Fruit fly (Drosophila melanogaster) whole organism, embryonic: ENCODE results near the gene CG13085.

Experiments used
- Bteb2 ChIP-seq: fragments of 200-800 bp; sonication (Bioruptor generic); optimal IDR thresholded peaks from 2 replicates; lab custom pipeline; 2016; ENCODE audit warnings: missing biosample characterization, missing genetic modification characterization
- CG10543 ChIP-seq: fragments of 200-800 bp; sonication (Bioruptor generic); optimal IDR thresholded peaks from 3 replicates; lab custom pipeline; 2017; ENCODE audit warnings: missing biosample characterization, mild to moderate bottlenecking, missing genetic modification characterization, moderate library complexity
- CG13894 ChIP-seq: fragments of 200-800 bp; sonication (Bioruptor generic); optimal IDR thresholded peaks from 3 replicates; lab custom pipeline; 2018; ENCODE audit warnings: missing biosample characterization, mild to moderate bottlenecking, missing genetic modification characterization, moderate library complexity
- CG2116 ChIP-seq: fragments of 200-800 bp; sonication (Bioruptor generic); optimal IDR thresholded peaks from 3 replicates; lab custom pipeline; 2018; ENCODE audit warnings: missing biosample characterization, mild to moderate bottlenecking, missing genetic modification characterization
- CG2120 ChIP-seq: fragments of 200-800 bp; sonication (Bioruptor generic); optimal IDR thresholded peaks from 3 replicates; lab custom pipeline; 2016; ENCODE audit warnings: missing biosample characterization, missing genetic modification characterization
- CG30020 ChIP-seq: fragments of 200-800 bp; optimal IDR thresholded peaks from 2 replicates; lab custom pipeline; 2019; ENCODE audit warnings: missing biosample characterization, mild to moderate bottlenecking, missing genetic modification characterization, moderate library complexity
- CG31388 ChIP-seq: fragments of 200-800 bp; sonication (Bioruptor generic); optimal IDR thresholded peaks from 2 replicates; lab custom pipeline; 2016; ENCODE audit warnings: missing biosample characterization, missing genetic modification characterization
- CG6683 ChIP-seq: fragments of 200-800 bp; sonication (Bioruptor generic); optimal IDR thresholded peaks from 2 replicates; lab custom pipeline; 2017; ENCODE audit warnings: missing biosample characterization, mild to moderate bottlenecking, missing genetic modification characterization, missing genetic modification reagents
- CG6791 ChIP-seq: fragments of 200-800 bp; sonication (Bioruptor generic); IDR thresholded peaks from 3 replicates; pipeline ENCODE4 v1.3.6; 2022; ENCODE audit warnings: missing biosample characterization, missing genetic modification characterization; ENCODE audit not compliant: partially characterized antibody
- CG6854 ChIP-seq: fragments of 200-800 bp; sonication (Bioruptor generic); optimal IDR thresholded peaks from 3 replicates; lab custom pipeline; 2017; ENCODE audit warnings: missing biosample characterization, mild to moderate bottlenecking, missing genetic modification characterization
- CG8359 ChIP-seq: fragments of 200-800 bp; sonication (Bioruptor generic); optimal IDR thresholded peaks from 2 replicates; lab custom pipeline; 2017; ENCODE audit warnings: missing biosample characterization, mild to moderate bottlenecking, missing genetic modification characterization, borderline replicate concordance
- CG8765 ChIP-seq: fragments of 200-800 bp; sonication (Bioruptor generic); IDR thresholded peaks from 2 replicates; pipeline ENCODE4 v1.3.6; 2022; ENCODE audit warnings: missing biosample characterization, missing genetic modification characterization
- CG9609 ChIP-seq: fragments of 200-800 bp; sonication (Bioruptor generic); optimal IDR thresholded peaks from 3 replicates; lab custom pipeline; 2016; ENCODE audit warnings: missing biosample characterization, missing genetic modification characterization
- CHES-1-like ChIP-seq: fragments of 200-800 bp; sonication (Bioruptor generic); optimal IDR thresholded peaks from 2 replicates; lab custom pipeline; 2016; ENCODE audit warnings: missing biosample characterization, missing genetic modification characterization
- Drgx ChIP-seq: fragments of 200-800 bp; sonication (Bioruptor generic); IDR thresholded peaks from 2 replicates; pipeline ENCODE4 v1.3.6; 2022; ENCODE audit warnings: missing biosample characterization, missing genetic modification characterization
- E2f1 ChIP-seq: fragments of 200-800 bp; sonication (Bioruptor generic); IDR thresholded peaks from 2 replicates; pipeline ENCODE4 v1.3.6; 2022; ENCODE audit warnings: missing biosample characterization, missing genetic modification characterization
- Fer1 ChIP-seq: fragments of 200-800 bp; sonication (Bioruptor generic); optimal IDR thresholded peaks from 2 replicates; lab custom pipeline; 2017; ENCODE audit warnings: missing biosample characterization, mild to moderate bottlenecking, missing genetic modification characterization
- Gsc ChIP-seq: fragments of 200-800 bp; sonication (Bioruptor generic); IDR thresholded peaks from 2 replicates; pipeline ENCODE4 v1.3.6; 2022; ENCODE audit warnings: missing biosample characterization, missing genetic modification characterization
- H2.0 ChIP-seq: fragments of 200-800 bp; sonication (Bioruptor generic); IDR thresholded peaks from 2 replicates; pipeline ENCODE4 v1.3.6; 2022; ENCODE audit warnings: missing biosample characterization, missing genetic modification characterization
- Hmx ChIP-seq: fragments of 200-800 bp; sonication (Bioruptor generic); optimal IDR thresholded peaks from 2 replicates; lab custom pipeline; 2016; ENCODE audit warnings: missing biosample characterization, missing genetic modification characterization
- Hr3 ChIP-seq: fragments of 200-800 bp; sonication (Bioruptor generic); optimal IDR thresholded peaks from 3 replicates; lab custom pipeline; 2016; ENCODE audit warnings: missing biosample characterization, missing genetic modification characterization
- Hr78 ChIP-seq, 2 experiments: fragments of 200-800 bp in 1 of 2; fragments of >200 bp in 1 of 2; sonication (Bioruptor generic) in 1 of 2; optimal IDR thresholded peaks; 2 replicates each; lab custom pipeline; 2017 to 2019; ENCODE audit warnings: missing biosample characterization in 2 of 2, missing genetic modification characterization in 2 of 2, mild to moderate bottlenecking in 1 of 2, moderate library complexity in 1 of 2
- Jarid2 ChIP-seq: fragments of 200-800 bp; sonication (Bioruptor generic); optimal IDR thresholded peaks from 3 replicates; lab custom pipeline; 2017; ENCODE audit warnings: mild to moderate bottlenecking, missing biosample characterization, missing genetic modification reagents, missing genetic modification characterization
- Med ChIP-seq: fragments of 200-800 bp; sonication (Bioruptor generic); peaks from one replicate; lab custom pipeline; 2016; ENCODE audit warnings: missing biosample characterization, missing genetic modification characterization, mild to moderate bottlenecking, inconsistent platforms, moderate library complexity
- Poxn ChIP-seq: fragments of 200-800 bp; sonication (Bioruptor generic); IDR thresholded peaks from 2 replicates; pipeline ENCODE4 v1.3.6; 2022; ENCODE audit warnings: missing biosample characterization, missing genetic modification characterization
- Rfx ChIP-seq: fragments of 200-800 bp; sonication (Bioruptor generic); IDR thresholded peaks from 2 replicates; pipeline ENCODE4 v1.3.6; 2022; ENCODE audit warnings: missing biosample characterization, missing genetic modification characterization
- Sry-β ChIP-seq: fragments of 200-800 bp; sonication (Bioruptor generic); optimal IDR thresholded peaks from 2 replicates; lab custom pipeline; 2018; ENCODE audit warnings: missing biosample characterization, mild to moderate bottlenecking, missing genetic modification characterization, moderate library complexity
- ab ChIP-seq: fragments of 200-800 bp; sonication (Bioruptor generic); optimal IDR thresholded peaks from 2 replicates; lab custom pipeline; 2016; ENCODE audit warnings: missing biosample characterization, missing genetic modification characterization
- ara ChIP-seq: fragments of 200-800 bp; sonication (Bioruptor generic); IDR thresholded peaks from 2 replicates; pipeline ENCODE4 v1.3.6; 2022; ENCODE audit warnings: missing biosample characterization, missing genetic modification characterization
- bigmax ChIP-seq: fragments of 200-800 bp; sonication (Bioruptor generic); optimal IDR thresholded peaks from 2 replicates; lab custom pipeline; 2018; ENCODE audit warnings: missing biosample characterization, mild to moderate bottlenecking, missing genetic modification characterization
- bsh ChIP-seq, 2 experiments: fragments of 200-800 bp; sonication (Bioruptor generic); optimal IDR thresholded peaks; 2 replicates each; lab custom pipeline; 2017 to 2018; ENCODE audit warnings: mild to moderate bottlenecking in 2 of 2, missing biosample characterization in 2 of 2, missing genetic modification characterization in 2 of 2, moderate library complexity in 1 of 2
- cg ChIP-seq: fragments of 200-800 bp; sonication (Bioruptor generic); optimal IDR thresholded peaks from 3 replicates; lab custom pipeline; 2019; ENCODE audit warnings: missing biosample characterization, mild to moderate bottlenecking, missing genetic modification characterization, moderate library complexity
- chn ChIP-seq: fragments of 200-800 bp; sonication (Bioruptor generic); optimal IDR thresholded peaks from 2 replicates; lab custom pipeline; 2016; ENCODE audit warnings: missing biosample characterization, missing genetic modification characterization
- ci ChIP-seq: fragments of 200-800 bp; sonication (Bioruptor generic); IDR thresholded peaks from 3 replicates; pipeline ENCODE4 v1.3.6; 2022; ENCODE audit warnings: missing biosample characterization, missing genetic modification characterization
- dati ChIP-seq: fragments of 200-800 bp; sonication (Bioruptor generic); IDR thresholded peaks from 2 replicates; pipeline ENCODE4 v1.3.6; 2022; ENCODE audit warnings: missing biosample characterization, missing genetic modification characterization
- dmrt99B ChIP-seq: fragments of 200-800 bp; sonication (Bioruptor generic); optimal IDR thresholded peaks from 2 replicates; lab custom pipeline; 2018; ENCODE audit warnings: missing biosample characterization, mild to moderate bottlenecking, missing genetic modification characterization, moderate library complexity
- ems ChIP-seq: fragments of 200-800 bp; sonication (Bioruptor generic); optimal IDR thresholded peaks from 3 replicates; lab custom pipeline; 2016; ENCODE audit warnings: missing biosample characterization, missing genetic modification characterization
- klu ChIP-seq: fragments of 200-800 bp; sonication (Bioruptor generic); IDR thresholded peaks from 2 replicates; pipeline ENCODE4 v1.3.6; 2022; ENCODE audit warnings: missing biosample characterization, missing genetic modification characterization
- lab ChIP-seq: fragments of 200-800 bp; sonication (Bioruptor generic); optimal IDR thresholded peaks from 3 replicates; lab custom pipeline; 2017; ENCODE audit warnings: missing biosample characterization, missing genetic modification characterization, mild to moderate bottlenecking, moderate library complexity, missing genetic modification reagents
- lbe ChIP-seq: fragments of 200-800 bp; sonication (Bioruptor generic); optimal IDR thresholded peaks from 2 replicates; lab custom pipeline; 2016; ENCODE audit warnings: missing biosample characterization, mild to moderate bottlenecking, missing genetic modification characterization
- lov ChIP-seq, 2 experiments: fragments of 200-800 bp in 1 of 2; fragments of >200 bp in 1 of 2; sonication (Bioruptor generic) in 1 of 2; IDR thresholded peaks in 1 of 2; optimal IDR thresholded peaks in 1 of 2; 2 replicates in 1 of 2; 3 replicates in 1 of 2; pipeline versions ENCODE4 v1.3.6 to Lab custom; 2017 to 2022; ENCODE audit warnings: missing biosample characterization in 1 of 2, missing genetic modification characterization in 1 of 2
- mam ChIP-seq: fragments of 200-800 bp; sonication (Bioruptor generic); optimal IDR thresholded peaks from 3 replicates; lab custom pipeline; 2016; ENCODE audit warnings: missing biosample characterization, missing genetic modification characterization
- pfk ChIP-seq: fragments of 200-800 bp; sonication (Bioruptor generic); optimal IDR thresholded peaks from 2 replicates; lab custom pipeline; 2018; ENCODE audit warnings: missing biosample characterization, mild to moderate bottlenecking, missing genetic modification characterization, moderate library complexity
- schlank ChIP-seq: fragments of 200-800 bp; sonication (Bioruptor generic); optimal IDR thresholded peaks from 2 replicates; lab custom pipeline; 2018; ENCODE audit warnings: missing biosample characterization, mild to moderate bottlenecking, missing genetic modification characterization
- sr ChIP-seq: fragments of 200-800 bp; sonication (Bioruptor generic); IDR thresholded peaks from 3 replicates; pipeline ENCODE4 v1.3.6; 2022; ENCODE audit warnings: missing biosample characterization, missing genetic modification characterization
- stc ChIP-seq: fragments of 200-800 bp; sonication (Bioruptor generic); IDR thresholded peaks from 2 replicates; pipeline ENCODE4 v1.3.6; 2022; ENCODE audit warnings: missing biosample characterization, missing genetic modification characterization
- sug ChIP-seq: fragments of 200-800 bp; optimal IDR thresholded peaks from 2 replicates; lab custom pipeline; 2019; ENCODE audit warnings: missing biosample characterization, mild to moderate bottlenecking, missing genetic modification characterization, moderate library complexity
- ttk ChIP-seq: fragments of 200-800 bp; sonication (Bioruptor generic); IDR thresholded peaks from 2 replicates; pipeline ENCODE4 v2.1.2; 2022; ENCODE audit warnings: missing biosample characterization, missing genetic modification characterization

Gene CG13085

dm6 chr2L:19434260-19434659, 10.4 kb downstream of the CG13085 start (continued):
- peak; percentile 65; the same call in 1 of the 2 replicates for TF ChIP-seq ara (GFP tag; lab: Robert Waterston, UW)
- TF ChIP-seq Hmx (GFP tag; lab: Kevin White, UChicago) = no peak
- no peak for TF ChIP-seq Rfx (GFP tag; lab: Robert Waterston, UW)
- TF ChIP-seq Bteb2 = no peak
- TF ChIP-seq ttk (GFP tag; lab: Robert Waterston, UW) = no peak
- TF ChIP-seq CG6791 = no peak
- TF ChIP-seq CG13894 (tag; lab: Kevin White, UChicago) = no peak
- TF ChIP-seq sug (tag; lab: Kevin White, UChicago) = peak; percentile 30
- TF ChIP-seq bigmax (GFP tag; lab: Kevin White, UChicago) = no peak
- TF ChIP-seq Fer1 (GFP tag; lab: Kevin White, UChicago) = peak; percentile 70
- TF ChIP-seq CG30020 (tag; lab: Kevin White, UChicago) = no peak
- peak; percentile 51 for TF ChIP-seq CG6683
- TF ChIP-seq cg (GFP tag; lab: Kevin White, UChicago) = no peak
- TF ChIP-seq lab = peak; percentile 82
- TF ChIP-seq ab = no peak
- no peak for TF ChIP-seq CHES-1-like (GFP tag; lab: Kevin White, UChicago)
- TF ChIP-seq H2.0 (GFP tag; lab: Robert Waterston, UW) = no peak
- peak; percentile 60 for TF ChIP-seq pfk (GFP tag; lab: Kevin White, UChicago)
- no peak for TF ChIP-seq chn (GFP tag; lab: Kevin White, UChicago)
- TF ChIP-seq Gsc (GFP tag; lab: Robert Waterston, UW) = no peak
- TF ChIP-seq dati (GFP tag; lab: Robert Waterston, UW) = no peak
- TF ChIP-seq, all 482 proteins: peak for 149

dm6 chr2L:19438685-19439597, 15.1 kb downstream of the CG13085 start:
- TF ChIP-seq Sry-β (GFP tag; lab: Kevin White, UChicago) (peak; percentile 87), lbe (GFP tag; lab: Kevin White, UChicago) (no peak), sr (GFP tag; lab: Robert Waterston, UW) (peak; percentile 47; the same call in 1 of the 3 replicates), Jarid2 (GFP tag; lab: Kevin White, UChicago) (peak; percentile 43), Hr3 (GFP tag; lab: Kevin White, UChicago) (no peak), dmrt99B (tag; lab: Kevin White, UChicago) (peak; percentile 10), Hr78 (GFP tag; optimal IDR thresholded peaks at IDR 0.05; lab: Kevin White, UChicago) (no peak), CG6854 (no peak), E2f1 (no peak), lov (optimal IDR thresholded peaks at IDR 0.05; lab: Kevin White, UChicago) (no peak), lov (GFP tag; IDR thresholded peaks at IDR 0.05; lab: Robert Waterston, UW) (no peak), CG2116 (no peak), Drgx (GFP tag; lab: Robert Waterston, UW) (0 out of 2 replicates have a peak, but pooled peaks have one; percentile 21), schlank (tag; lab: Kevin White, UChicago) (no peak), ci (GFP tag; lab: Robert Waterston, UW) (0 out of 3 replicates have a peak, but pooled peaks have one; percentile 16), ems (GFP tag; lab: Kevin White, UChicago) (no peak), klu (GFP tag; lab: Robert Waterston, UW) (no peak), bsh (GFP tag; optimal IDR thresholded peaks at IDR 0.05; lab: Kevin White, UChicago) (peak in 1 of 2 experiments; percentile 6), CG2120 (GFP tag; lab: Kevin White, UChicago) (no peak), Med (GFP tag; lab: Kevin White, UChicago) (peak; percentile 43), CG8359 (no peak), CG8765 (GFP tag; lab: Robert Waterston, UW) (no peak), CG9609 (GFP tag; lab: Kevin White, UChicago) (no peak), Poxn (GFP tag; lab: Robert Waterston, UW) (no peak), CG10543 (no peak), mam (GFP tag; lab: Kevin White, UChicago) (no peak), CG31388 (GFP tag; lab: Kevin White, UChicago) (no peak), stc (no peak)
